Comparison of ENCODE assay signal across 5 fruit fly cellular contexts in genomic region chr3L:20375878-20376563, dm6.
TF ChIP-seq lines count a peak whose summit lies in the region.

TSS of gene Ide (minus strand) at chr3L:20375896.
TSS of gene RhoBTB (plus strand) at chr3L:20376242.

- TF ChIP-seq CTCF in whole organism, embryonic (GFP tag; optimal IDR thresholded peaks at IDR 0.05; lab: Kevin White, UChicago), result peak; percentile 30

TF ChIP-seq in whole organism, adult, 20 proteins besides CTCF, POLR2A, EP300 and RAD21 (continues in another document):
- TF ChIP-seq cic (GFP tag; optimal IDR thresholded peaks at IDR 0.05; lab: Kevin White, UChicago) (peak; percentile 54), Crg-1 (GFP tag; optimal IDR thresholded peaks at IDR 0.05; lab: Kevin White, UChicago) (peak; percentile 88), CG14711 (tag; optimal IDR thresholded peaks at IDR 0.05; lab: Kevin White, UChicago) (peak; percentile 79), pad (GFP tag; optimal IDR thresholded peaks at IDR 0.05; lab: Kevin White, UChicago) (peak; percentile 73), CG5204 (GFP tag; optimal IDR thresholded peaks at IDR 0.05; lab: Kevin White, UChicago) (peak; percentile 94), CG7101 (tag; optimal IDR thresholded peaks at IDR 0.05; lab: Kevin White, UChicago) (peak; percentile 82), Mnt (GFP tag; optimal IDR thresholded peaks at IDR 0.05; lab: Kevin White, UChicago) (peak; percentile 73), CG12768 (GFP tag; optimal IDR thresholded peaks at IDR 0.05; lab: Kevin White, UChicago) (peak; percentile 80), CG1620 (GFP tag; optimal IDR thresholded peaks at IDR 0.05; lab: Kevin White, UChicago) (peak; percentile 91), CG11617 (GFP tag; optimal IDR thresholded peaks at IDR 0.05; lab: Kevin White, UChicago) (peak; percentile 80), tj (GFP tag; optimal IDR thresholded peaks at IDR 0.05; lab: Kevin White, UChicago) (peak; percentile 69), Hr96 (GFP tag; optimal IDR thresholded peaks at IDR 0.05; lab: Kevin White, UChicago) (peak; percentile 93), bab1 (GFP tag; optimal IDR thresholded peaks at IDR 0.05; lab: Kevin White, UChicago) (peak; percentile 46), kay (GFP tag; lab: Kevin White, UChicago; ENCODE audit: borderline replicate concordance) (no peak), CG7045 (GFP tag; optimal IDR thresholded peaks at IDR 0.05; lab: Kevin White, UChicago) (peak; percentile 84), ovo (GFP tag; optimal IDR thresholded peaks at IDR 0.05; lab: Kevin White, UChicago) (peak; percentile 81), Clk (GFP tag; optimal IDR thresholded peaks at IDR 0.05; lab: Kevin White, UChicago) (peak; percentile 76), toe (GFP tag; optimal IDR thresholded peaks at IDR 0.05; lab: Kevin White, UChicago) (peak; percentile 96)

TF ChIP-seq in whole organism, embryonic, 481 proteins besides CTCF, POLR2A, EP300 and RAD21 (continues in another document):
- TF ChIP-seq Lpt (GFP tag; optimal IDR thresholded peaks at IDR 0.05; lab: Kevin White, UChicago) (no peak), ab (GFP tag; optimal IDR thresholded peaks at IDR 0.05; lab: Kevin White, UChicago) (peak; percentile 61), Dp (GFP tag; optimal IDR thresholded peaks at IDR 0.05; lab: Kevin White, UChicago) (peak; percentile 73), ase (GFP tag; IDR thresholded peaks at IDR 0.05; lab: Robert Waterston, UW) (peak; percentile 44; the same call in 2 of the 3 replicates), CG11504 (tag; optimal IDR thresholded peaks at IDR 0.05; lab: Kevin White, UChicago) (no peak), seq (GFP tag; IDR thresholded peaks at IDR 0.05; lab: Robert Waterston, UW) (peak; percentile 34; the same call in 1 of the 2 replicates), CG16863 (GFP tag; optimal IDR thresholded peaks at IDR 0.05; lab: Kevin White, UChicago) (peak; percentile 70), zen2 (GFP tag; IDR thresholded peaks at IDR 0.05; lab: Robert Waterston, UW; ENCODE audit: partially characterized antibody) (no peak), z (GFP tag; IDR thresholded peaks at IDR 0.05; lab: Robert Waterston, UW) (no peak), zfh1 (GFP tag; IDR thresholded peaks at IDR 0.05; lab: Robert Waterston, UW) (peak; percentile 48; the same call in 1 of the 3 replicates), Scr (GFP tag; IDR thresholded peaks at IDR 0.05; lab: Robert Waterston, UW; ENCODE audit: partially characterized antibody) (0 out of 2 replicates have a peak, but pooled peaks have one; percentile 36), CG5953 (GFP tag; IDR thresholded peaks at IDR 0.05; lab: Robert Waterston, UW) (no peak), hbn (GFP tag; IDR thresholded peaks at IDR 0.05; lab: Robert Waterston, UW; ENCODE audit: partially characterized antibody) (no peak), CG9932 (GFP tag; IDR thresholded peaks at IDR 0.05; lab: Robert Waterston, UW) (peak; percentile 94), fru (optimal IDR thresholded peaks at IDR 0.05; lab: Kevin White, UChicago) (no peak), gro (GFP tag; optimal IDR thresholded peaks at IDR 0.05; lab: Kevin White, UChicago) (peak; percentile 84), Sry-β (GFP tag; optimal IDR thresholded peaks at IDR 0.05; lab: Kevin White, UChicago) (no peak)

TF ChIP-seq in whole organism, prepupa, 60 proteins besides CTCF, POLR2A, EP300 and RAD21 (continues in another document):
- TF ChIP-seq Lpt (GFP tag; optimal IDR thresholded peaks at IDR 0.05; lab: Kevin White, UChicago) (peak; percentile 64), acj6 (GFP tag; optimal IDR thresholded peaks at IDR 0.05; lab: Kevin White, UChicago) (peak; percentile 88), Hr4 (GFP tag; optimal IDR thresholded peaks at IDR 0.05; lab: Kevin White, UChicago) (peak; percentile 88), Hr38 (GFP tag; optimal IDR thresholded peaks at IDR 0.05; lab: Kevin White, UChicago) (peak; percentile 28), CG15336 (GFP tag; IDR thresholded peaks at IDR 0.05; lab: Robert Waterston, UW) (no peak), CG6808 (GFP tag; optimal IDR thresholded peaks at IDR 0.05; lab: Kevin White, UChicago) (no peak), salr (GFP tag; optimal IDR thresholded peaks at IDR 0.05; lab: Kevin White, UChicago) (peak in 1 of 2 experiments; percentile 34), CG6792 (GFP tag; optimal IDR thresholded peaks at IDR 0.05; lab: Kevin White, UChicago) (peak; percentile 75), topi (GFP tag; optimal IDR thresholded peaks at IDR 0.05; lab: Kevin White, UChicago) (peak; percentile 79), ss (GFP tag; optimal IDR thresholded peaks at IDR 0.05; lab: Kevin White, UChicago) (peak in 1 of 2 experiments; percentile 45), Hr39 (GFP tag; optimal IDR thresholded peaks at IDR 0.05; lab: Kevin White, UChicago) (peak; percentile 93), CG8632 (GFP tag; optimal IDR thresholded peaks at IDR 0.05; lab: Kevin White, UChicago) (peak; percentile 53), CG6276 (GFP tag; optimal IDR thresholded peaks at IDR 0.05; lab: Kevin White, UChicago) (no peak), Smox (GFP tag; optimal IDR thresholded peaks at IDR 0.05; lab: Kevin White, UChicago) (no peak), CG31627 (GFP tag; optimal IDR thresholded peaks at IDR 0.05; lab: Kevin White, UChicago) (peak; percentile 94), Ets21C (GFP tag; optimal IDR thresholded peaks at IDR 0.05; lab: Kevin White, UChicago) (peak; percentile 89), CG10669 (GFP tag; optimal IDR thresholded peaks at IDR 0.05; lab: Kevin White, UChicago) (peak; percentile 96), CG1621 (tag; optimal IDR thresholded peaks at IDR 0.05; lab: Kevin White, UChicago) (peak; percentile 58), pdm3 (GFP tag; optimal IDR thresholded peaks at IDR 0.05; lab: Kevin White, UChicago) (no peak)

TF ChIP-seq in whole organism, pupa, 21 proteins besides CTCF, POLR2A, EP300 and RAD21 (continues in another document):
- no peak for TF ChIP-seq D1 (tag; optimal IDR thresholded peaks at IDR 0.05; lab: Kevin White, UChicago)
- TF ChIP-seq Ets98B (GFP tag; IDR thresholded peaks at IDR 0.05; lab: Robert Waterston, UW), result peak; percentile 42; the same call in 1 of the 2 replicates
- TF ChIP-seq EcR (GFP tag; optimal IDR thresholded peaks at IDR 0.05; lab: Kevin White, UChicago), result no peak
- TF ChIP-seq Snoo (tag; optimal IDR thresholded peaks at IDR 0.05; lab: Kevin White, UChicago), result peak; percentile 71
- peak; percentile 83 for TF ChIP-seq CG10348 (GFP tag; IDR thresholded peaks at IDR 0.05; lab: Robert Waterston, UW)
- no peak for TF ChIP-seq CG14655 (GFP tag; optimal IDR thresholded peaks at IDR 0.05; lab: Kevin White, UChicago)
- TF ChIP-seq CG8301 (tag; optimal IDR thresholded peaks at IDR 0.05; lab: Kevin White, UChicago), result peak; percentile 66
- peak; percentile 75 for TF ChIP-seq CG8159 (tag; optimal IDR thresholded peaks at IDR 0.05; lab: Kevin White, UChicago)
- no peak for TF ChIP-seq gl (tag; optimal IDR thresholded peaks at IDR 0.05; lab: Kevin White, UChicago)
- peak; percentile 58 for TF ChIP-seq CG32121 (GFP tag; IDR thresholded peaks at IDR 0.05; lab: Robert Waterston, UW)
- TF ChIP-seq CG17806 (tag; optimal IDR thresholded peaks at IDR 0.05; lab: Kevin White, UChicago), result peak; percentile 67
- TF ChIP-seq rn (GFP tag; IDR thresholded peaks at IDR 0.05; lab: Robert Waterston, UW), result peak; percentile 32; the same call in 1 of the 2 replicates
- TF ChIP-seq CG34367 (tag; optimal IDR thresholded peaks at IDR 0.05; lab: Kevin White, UChicago), result peak; percentile 65
- TF ChIP-seq CG12605 (GFP tag; IDR thresholded peaks at IDR 0.05; lab: Robert Waterston, UW), result 0 out of 2 replicates have a peak, but pooled peaks have one; percentile 22
- peak; percentile 80 for TF ChIP-seq CG15710 (tag; optimal IDR thresholded peaks at IDR 0.05; lab: Kevin White, UChicago)
- no peak for TF ChIP-seq Pif1B (GFP tag; optimal IDR thresholded peaks at IDR 0.05; lab: Kevin White, UChicago)
- no peak for TF ChIP-seq Pif1A (GFP tag; optimal IDR thresholded peaks at IDR 0.05; lab: Kevin White, UChicago)
- peak; percentile 14; the same call in 1 of the 3 replicates for TF ChIP-seq fd96Ca (GFP tag; IDR thresholded peaks at IDR 0.05; lab: Robert Waterston, UW)
- no peak for TF ChIP-seq CG13204 (GFP tag; optimal IDR thresholded peaks at IDR 0.05; lab: Kevin White, UChicago)
- TF ChIP-seq CG9948 (tag; optimal IDR thresholded peaks at IDR 0.05; lab: Kevin White, UChicago), result peak; percentile 68

TF ChIP-seq in whole organism, wandering third instar larva, 38 proteins besides CTCF, POLR2A, EP300 and RAD21 (continues in another document):
- no peak for TF ChIP-seq Dif (GFP tag; optimal IDR thresholded peaks at IDR 0.05; lab: Kevin White, UChicago; ENCODE audit: partially characterized antibody)
- peak; percentile 83 for TF ChIP-seq rgr (GFP tag; optimal IDR thresholded peaks at IDR 0.05; lab: Kevin White, UChicago)
- TF ChIP-seq woc (GFP tag; optimal IDR thresholded peaks at IDR 0.05; lab: Kevin White, UChicago), result peak; percentile 83
- peak; percentile 37 for TF ChIP-seq Hr83 (GFP tag; optimal IDR thresholded peaks at IDR 0.05; lab: Kevin White, UChicago; ENCODE audit: poor library complexity, severe bottlenecking)
- TF ChIP-seq foxo (GFP tag; optimal IDR thresholded peaks at IDR 0.05; lab: Kevin White, UChicago), result peak; percentile 26 to 89
- TF ChIP-seq usp (GFP tag; optimal IDR thresholded peaks at IDR 0.05; lab: Kevin White, UChicago), result no peak
- peak; percentile 77 for TF ChIP-seq Sp1 (GFP tag; optimal IDR thresholded peaks at IDR 0.05; lab: Kevin White, UChicago)
- TF ChIP-seq CG32264 (GFP tag; optimal IDR thresholded peaks at IDR 0.05; lab: Kevin White, UChicago), result peak; percentile 25
- no peak for TF ChIP-seq Myc (optimal IDR thresholded peaks at IDR 0.05; lab: Kevin White, UChicago)
- TF ChIP-seq HLH106 (tag; optimal IDR thresholded peaks at IDR 0.05; lab: Kevin White, UChicago), result peak; percentile 91
- no peak for TF ChIP-seq pan (optimal IDR thresholded peaks at IDR 0.05; lab: Kevin White, UChicago)
- peak; percentile 66 for TF ChIP-seq Hnf4 (GFP tag; optimal IDR thresholded peaks at IDR 0.05; lab: Kevin White, UChicago)
- TF ChIP-seq h (GFP tag; optimal IDR thresholded peaks at IDR 0.05; lab: Kevin White, UChicago), result peak; percentile 83
- peak; percentile 86 for TF ChIP-seq ey (GFP tag; optimal IDR thresholded peaks at IDR 0.05; lab: Kevin White, UChicago)
- TF ChIP-seq OdsH (GFP tag; optimal IDR thresholded peaks at IDR 0.05; lab: Kevin White, UChicago), result peak; percentile 58
- TF ChIP-seq fru (GFP tag; optimal IDR thresholded peaks at IDR 0.05; lab: Kevin White, UChicago), result peak; percentile 84
- TF ChIP-seq tai (GFP tag; optimal IDR thresholded peaks at IDR 0.05; lab: Kevin White, UChicago), result no peak
- TF ChIP-seq jim (GFP tag; optimal IDR thresholded peaks at IDR 0.05; lab: Kevin White, UChicago), result no peak
- peak; percentile 66 for TF ChIP-seq dmrt93B (GFP tag; optimal IDR thresholded peaks at IDR 0.05; lab: Kevin White, UChicago)
- no peak for TF ChIP-seq dl (GFP tag; optimal IDR thresholded peaks at IDR 0.05; lab: Kevin White, UChicago; ENCODE audit: insufficient read depth in 1 of 2, partially characterized antibody in 2 of 2)
- peak; percentile 86 for TF ChIP-seq CG9705 (GFP tag; optimal IDR thresholded peaks at IDR 0.05; lab: Kevin White, UChicago)
- no peak for TF ChIP-seq Abd-B (GFP tag; optimal IDR thresholded peaks at IDR 0.05; lab: Kevin White, UChicago)
- TF ChIP-seq GATAd (GFP tag; optimal IDR thresholded peaks at IDR 0.05; lab: Kevin White, UChicago), result peak; percentile 33
